Fruit fly (Drosophila melanogaster) whole organism, prepupa: Measurements from ENCODE around the gene Theg.

Experiments used
- CG11294 ChIP-seq: fragments of 200-800 bp; sonication (Bioruptor generic); IDR thresholded peaks from 2 replicates; pipeline ENCODE4 v1.3.6; 2022; ENCODE audit warnings: missing biosample characterization, missing genetic modification characterization
- CG3032 ChIP-seq: fragments of 200-800 bp; optimal IDR thresholded peaks from 2 replicates; lab custom pipeline; 2019; ENCODE audit warnings: missing biosample characterization, mild to moderate bottlenecking, missing genetic modification characterization, moderate library complexity
- Eip93F ChIP-seq: fragments of 200-800 bp; sonication (Bioruptor generic); optimal IDR thresholded peaks from 2 replicates; lab custom pipeline; 2016; ENCODE audit warnings: missing biosample characterization, mild to moderate bottlenecking, missing genetic modification characterization
- Lpt ChIP-seq: fragments of 200-800 bp; sonication (Bioruptor generic); optimal IDR thresholded peaks from 3 replicates; lab custom pipeline; 2016; ENCODE audit warnings: missing biosample characterization, missing genetic modification characterization
- Sox102F ChIP-seq: fragments of 200-800 bp; sonication (Bioruptor generic); optimal IDR thresholded peaks from 2 replicates; lab custom pipeline; 2016; ENCODE audit warnings: missing biosample characterization, mild to moderate bottlenecking, missing genetic modification characterization
- eg ChIP-seq: fragments of 200-800 bp; sonication (Bioruptor generic); IDR thresholded peaks from 3 replicates; pipeline ENCODE4 v1.3.6; 2022; ENCODE audit warnings: missing biosample characterization, missing genetic modification characterization
- svp ChIP-seq: fragments of 200-800 bp; sonication (Bioruptor generic); peaks from one replicate; lab custom pipeline; 2016; ENCODE audit warnings: missing biosample characterization, missing genetic modification characterization

DNA sequence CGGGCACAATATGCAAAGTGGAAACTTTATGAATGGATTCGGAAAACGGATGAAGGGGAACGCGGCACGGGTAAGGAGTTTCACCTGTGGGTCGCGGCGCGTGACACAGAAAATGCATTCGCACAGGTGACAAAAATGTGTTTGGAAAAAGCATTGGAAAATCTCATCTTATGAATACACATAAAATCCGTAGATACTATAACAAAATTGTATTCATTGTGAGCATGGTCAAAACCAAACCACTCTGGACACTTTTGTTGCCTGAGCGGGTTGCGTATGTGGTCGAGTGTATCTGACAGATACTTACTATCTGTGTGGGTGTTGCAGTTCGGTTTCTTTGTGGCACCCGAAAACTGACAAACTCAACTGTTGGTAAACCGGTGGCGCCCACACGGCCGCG lies 25.0 kb downstream of the Theg start:
- TF ChIP-seq CG3032 (tag; lab: Kevin White, UChicago): peak; percentile 22
- peak; percentile 94 for TF ChIP-seq eg (GFP tag; lab: Robert Waterston, UW)
- TF ChIP-seq svp (GFP tag; lab: Kevin White, UChicago): no peak
- no peak for TF ChIP-seq Sox102F (GFP tag; lab: Kevin White, UChicago)
- no peak for TF ChIP-seq Eip93F (GFP tag; lab: Kevin White, UChicago)
- peak; percentile 79 for TF ChIP-seq CG11294
- peak; percentile 78 for TF ChIP-seq Lpt (GFP tag; lab: Kevin White, UChicago)
